Worm (Caenorhabditis elegans): ENCODE measurements around the gene Y39A1A.2.

The Y39A1A.2 gene

ce11 chrIII:10600894-10601293, 2.5 kb downstream of the Y39A1A.2 start:
- TF ChIP-seq D2030.7 (GFP tag; IDR thresholded peaks at IDR 0.05): no peak
- TF ChIP-seq aptf-3 (GFP tag; IDR thresholded peaks at IDR 0.05): no peak
- no peak for TF ChIP-seq C17E4.6 (GFP tag; IDR thresholded peaks at IDR 0.05)
- no peak for TF ChIP-seq B0261.1 (tag; optimal IDR thresholded peaks at IDR 0.05)
- no peak for TF ChIP-seq snpc-1.1 (tag; optimal IDR thresholded peaks at IDR 0.05; ENCODE audit: insufficient read depth)
- no peak for TF ChIP-seq lin-26 (GFP tag; IDR thresholded peaks at IDR 0.05)
- TF ChIP-seq dpff-1 (tag; optimal IDR thresholded peaks at IDR 0.05): no peak
- no peak for TF ChIP-seq Y53G8AR.9 (GFP tag; conservative IDR thresholded peaks at IDR 0.05)
- no peak for TF ChIP-seq tbx-9 (tag; optimal IDR thresholded peaks at IDR 0.05; ENCODE audit: borderline replicate concordance)
- no peak for TF ChIP-seq ceh-100 (GFP tag; IDR thresholded peaks at IDR 0.05)
- TF ChIP-seq F23B12.7 (tag; optimal IDR thresholded peaks at IDR 0.05; ENCODE audit: insufficient read depth): no peak
- no peak for TF ChIP-seq ccch-3 (GFP tag; optimal IDR thresholded peaks at IDR 0.05)
- no peak for TF ChIP-seq F55B11.4 (tag; optimal IDR thresholded peaks at IDR 0.05; ENCODE audit: borderline replicate concordance, insufficient read depth)

ce11 chrIII:10600138-10600626, 3.2 kb downstream of the Y39A1A.2 start, which contains the start of gene epg-6:
epg-6 (minus strand) TSS chrIII:10600188.
- TF ChIP-seq F37B4.10 (GFP tag; IDR thresholded peaks at IDR 0.05) (no peak), pha-4 (tag; optimal IDR thresholded peaks at IDR 0.05) (no peak), dpff-1 (tag; optimal IDR thresholded peaks at IDR 0.05) (no peak), egrh-3 (GFP tag; IDR thresholded peaks at IDR 0.05) (no peak), B0261.1 (tag; optimal IDR thresholded peaks at IDR 0.05) (no peak), ekl-4 (GFP tag; IDR thresholded peaks at IDR 0.05) (no peak), Y79H2A.3 (GFP tag; conservative IDR thresholded peaks at IDR 0.05) (0 out of 2 replicates have a peak, but pooled peaks have one; percentile 26), atf-7 (tag; optimal IDR thresholded peaks at IDR 0.05) (no peak), ztf-28 (GFP tag; IDR thresholded peaks at IDR 0.05) (no peak), K11D2.4 (GFP tag; IDR thresholded peaks at IDR 0.05) (no peak), bed-2 (GFP tag; IDR thresholded peaks at IDR 0.05) (no peak), rec-8 (tag; optimal IDR thresholded peaks at IDR 0.05) (no peak), xnd-1 (tag; optimal IDR thresholded peaks at IDR 0.05) (peak; percentile 94), D2030.7 (GFP tag; IDR thresholded peaks at IDR 0.05) (peak; percentile 74), Y53F4B.3 (GFP tag; IDR thresholded peaks at IDR 0.05) (no peak), C17E4.6 (GFP tag; IDR thresholded peaks at IDR 0.05) (no peak), ceh-91 (GFP tag; IDR thresholded peaks at IDR 0.05) (peak; percentile 84), efl-1 (GFP tag; optimal IDR thresholded peaks at IDR 0.05) (peak; percentile 75), nhr-179 (tag; optimal IDR thresholded peaks at IDR 0.05) (no peak), snpc-1.1 (tag; optimal IDR thresholded peaks at IDR 0.05; ENCODE audit: insufficient read depth) (peak; percentile 17), let-607 (tag; optimal IDR thresholded peaks at IDR 0.05) (no peak), unc-130 (GFP tag; optimal IDR thresholded peaks at IDR 0.05) (peak; percentile 19), snpc-4 (GFP tag; optimal IDR thresholded peaks at IDR 0.05) (no peak), snpc-4 (tag; optimal IDR thresholded peaks at IDR 0.05) (peak in 1 of 4 experiments; percentile 0), him-1 (tag; optimal IDR thresholded peaks at IDR 0.05) (peak; percentile 50), snpc-3.4 (tag; optimal IDR thresholded peaks at IDR 0.05) (peak; percentile 8), athp-1 (tag; optimal IDR thresholded peaks at IDR 0.05) (no peak), rpc-1 (optimal IDR thresholded peaks at IDR 0.05) (no peak), rpc-1 (tag; optimal IDR thresholded peaks at IDR 0.05) (no peak), hlh-12 (tag; optimal IDR thresholded peaks at IDR 0.05) (no peak), madf-8 (GFP tag; conservative IDR thresholded peaks at IDR 0.05) (peak; percentile 82), zfh-2 (GFP tag; conservative IDR thresholded peaks at IDR 0.05) (no peak), pbrm-1 (GFP tag; IDR thresholded peaks at IDR 0.05) (no peak), hsf-1 (GFP tag; IDR thresholded peaks at IDR 0.05) (0 out of 2 replicates have a peak, but pooled peaks have one; percentile 28), mes-4 (tag; optimal IDR thresholded peaks at IDR 0.05) (no peak), chd-7 (tag; optimal IDR thresholded peaks at IDR 0.05) (no peak), tbp1 (GFP tag; optimal IDR thresholded peaks at IDR 0.05) (peak; percentile 14), tlf-1 (GFP tag; optimal IDR thresholded peaks at IDR 0.05) (peak; percentile 55), lir-1 (GFP tag; conservative IDR thresholded peaks at IDR 0.05) (no peak)
